6 worm cellular contexts compared by ENCODE assay signal in the genomic region with DNA sequence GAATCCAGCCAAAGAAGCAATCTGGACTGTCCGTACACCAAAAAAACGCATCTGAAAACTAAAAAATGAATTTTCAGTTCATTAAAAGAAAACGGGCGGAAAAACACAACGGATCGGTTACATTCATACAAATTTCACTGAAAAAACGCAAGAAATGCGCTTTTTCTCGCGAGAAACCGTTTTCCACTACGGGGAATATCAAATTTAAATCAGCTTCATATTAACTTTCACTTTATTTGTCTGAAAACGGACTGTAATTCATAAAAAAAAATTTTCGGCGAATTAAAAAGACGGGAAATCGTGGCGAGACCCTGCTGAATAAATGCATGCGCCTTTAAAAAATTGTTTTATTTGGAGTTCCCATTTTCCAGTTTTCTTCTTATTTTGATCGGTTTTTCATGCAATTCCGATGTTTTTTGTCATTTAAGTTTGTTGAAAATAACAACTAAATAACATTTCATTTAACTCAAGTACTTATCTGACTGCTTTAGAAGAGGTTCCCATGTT.
TF ChIP-seq lines count a peak whose summit lies in the region.

Gene pges-2 (minus strand): TSS at position 51 of the 507 bp plus-strand sequence.

TF ChIP-seq in whole organism, L1 larva, 84 proteins besides CTCF, POLR2A, EP300 and RAD21 (continues in another document):
- peak; percentile 38 for TF ChIP-seq xbp-1 (tag; optimal IDR thresholded peaks at IDR 0.05; lab: Kevin White, UChicago)
- peak; percentile 40 for TF ChIP-seq blmp-1 (tag; optimal IDR thresholded peaks at IDR 0.05; lab: Kevin White, UChicago)
- TF ChIP-seq lsy-2 (tag; optimal IDR thresholded peaks at IDR 0.05; lab: Kevin White, UChicago), result peak; percentile 52 to 66
- TF ChIP-seq dpl-1 (GFP tag; optimal IDR thresholded peaks at IDR 0.05; lab: Kevin White, UChicago), result peak in 2 of 3 experiments; percentile 41 to 43
- TF ChIP-seq swsn-7 (tag; optimal IDR thresholded peaks at IDR 0.05; lab: Kevin White, UChicago), result peak; percentile 19
- peak; percentile 62 for TF ChIP-seq mep-1 (tag; optimal IDR thresholded peaks at IDR 0.05; lab: Kevin White, UChicago)
- peak; percentile 40 to 43 for TF ChIP-seq efl-1 (optimal IDR thresholded peaks at IDR 0.05; lab: Kevin White, UChicago)
- peak; percentile 39 to 90 for TF ChIP-seq efl-1 (GFP tag; optimal IDR thresholded peaks at IDR 0.05 in 1 of 2; lab: Kevin White, UChicago)
- peak; percentile 44 for TF ChIP-seq nhr-71 (tag; optimal IDR thresholded peaks at IDR 0.05; lab: Kevin White, UChicago)
- TF ChIP-seq snu-23 (GFP tag; optimal IDR thresholded peaks at IDR 0.05; lab: Kevin White, UChicago), result peak; percentile 53
- TF ChIP-seq nhr-47 (tag; optimal IDR thresholded peaks at IDR 0.05; lab: Kevin White, UChicago), result peak; percentile 23
- TF ChIP-seq isw-1 (GFP tag; IDR thresholded peaks at IDR 0.05; lab: Robert Waterston, UW), result no peak
- TF ChIP-seq ceh-82 (tag; optimal IDR thresholded peaks at IDR 0.05; lab: Kevin White, UChicago), result peak in 1 of 3 experiments; percentile 21
- no peak for TF ChIP-seq dsc-1 (tag; optimal IDR thresholded peaks at IDR 0.05; lab: Kevin White, UChicago)

TF ChIP-seq in whole organism, L2 larva, 48 proteins besides CTCF, POLR2A, EP300 and RAD21:
- peak; percentile 53 for TF ChIP-seq C34F6.9 (tag; optimal IDR thresholded peaks at IDR 0.05; lab: Kevin White, UChicago)
- TF ChIP-seq lsy-2 (tag; optimal IDR thresholded peaks at IDR 0.05; lab: Kevin White, UChicago), result peak in 1 of 2 experiments; percentile 62
- peak; percentile 58 for TF ChIP-seq unc-55 (GFP tag; optimal IDR thresholded peaks at IDR 0.05; lab: Kevin White, UChicago)
- TF ChIP-seq nhr-77 (tag; optimal IDR thresholded peaks at IDR 0.05; lab: Kevin White, UChicago), result no peak
- TF ChIP-seq peb-1 (tag; optimal IDR thresholded peaks at IDR 0.05; lab: Kevin White, UChicago), result no peak
- TF ChIP-seq sma-3 (GFP tag; optimal IDR thresholded peaks at IDR 0.05; lab: Kevin White, UChicago), result no peak
TF ChIP-seq in whole organism, L2 larva: peak in this region for 3.

TF ChIP-seq in whole organism, L3 larva, 47 proteins besides CTCF, POLR2A, EP300 and RAD21 (continues in another document):
- TF ChIP-seq pha-4 (tag; optimal IDR thresholded peaks at IDR 0.05; lab: Kevin White, UChicago), result peak; percentile 36
- no peak for TF ChIP-seq mdl-1 (tag; optimal IDR thresholded peaks at IDR 0.05; lab: Kevin White, UChicago)
- no peak for TF ChIP-seq elt-1 (tag; optimal IDR thresholded peaks at IDR 0.05; lab: Kevin White, UChicago)
- TF ChIP-seq nhr-237 (tag; optimal IDR thresholded peaks at IDR 0.05; lab: Kevin White, UChicago), result no peak
- TF ChIP-seq aly-2 (tag; optimal IDR thresholded peaks at IDR 0.05; lab: Kevin White, UChicago), result no peak
- no peak for TF ChIP-seq mml-1 (tag; optimal IDR thresholded peaks at IDR 0.05; lab: Kevin White, UChicago)
- peak; percentile 35 for TF ChIP-seq pqm-1 (tag; optimal IDR thresholded peaks at IDR 0.05; lab: Kevin White, UChicago)
- TF ChIP-seq ceh-16 (tag; optimal IDR thresholded peaks at IDR 0.05; lab: Kevin White, UChicago), result no peak
- TF ChIP-seq hmg-11 (tag; optimal IDR thresholded peaks at IDR 0.05; lab: Kevin White, UChicago), result peak; percentile 42
- TF ChIP-seq tbx-2 (tag; optimal IDR thresholded peaks at IDR 0.05; lab: Kevin White, UChicago), result no peak
- no peak for TF ChIP-seq egl-27 (tag; optimal IDR thresholded peaks at IDR 0.05; lab: Kevin White, UChicago)
- TF ChIP-seq snpc-4 (tag; optimal IDR thresholded peaks at IDR 0.05; lab: Kevin White, UChicago), result peak; percentile 3
- no peak for TF ChIP-seq nhr-23 (tag; optimal IDR thresholded peaks at IDR 0.05; lab: Kevin White, UChicago)
- TF ChIP-seq ceh-28 (tag; optimal IDR thresholded peaks at IDR 0.05; lab: Kevin White, UChicago), result no peak
- no peak for TF ChIP-seq jun-1 (tag; optimal IDR thresholded peaks at IDR 0.05; lab: Kevin White, UChicago)
- TF ChIP-seq lin-15B (tag; optimal IDR thresholded peaks at IDR 0.05; lab: Kevin White, UChicago), result peak; percentile 40
- no peak for TF ChIP-seq nhr-28 (tag; optimal IDR thresholded peaks at IDR 0.05; lab: Kevin White, UChicago)
- no peak for TF ChIP-seq ZK546.5 (tag; optimal IDR thresholded peaks at IDR 0.05; lab: Kevin White, UChicago)

TF ChIP-seq in whole organism, L4 larva, 104 proteins besides CTCF, POLR2A, EP300 and RAD21:
- TF ChIP-seq ceh-28 (tag; optimal IDR thresholded peaks at IDR 0.05; lab: Kevin White, UChicago) (no peak), mes-2 (tag; optimal IDR thresholded peaks at IDR 0.05; lab: Kevin White, UChicago; ENCODE audit: poor library complexity, severe bottlenecking) (peak; percentile 22), lin-15B (tag; optimal IDR thresholded peaks at IDR 0.05; lab: Kevin White, UChicago) (no peak), mep-1 (tag; optimal IDR thresholded peaks at IDR 0.05; lab: Kevin White, UChicago) (peak; percentile 22), lsy-2 (tag; optimal IDR thresholded peaks at IDR 0.05; lab: Kevin White, UChicago) (peak in 1 of 2 experiments; percentile 58), dve-1 (tag; optimal IDR thresholded peaks at IDR 0.05; lab: Kevin White, UChicago; ENCODE audit: insufficient read depth) (peak; percentile 19), nhr-10 (tag; optimal IDR thresholded peaks at IDR 0.05; lab: Kevin White, UChicago) (no peak), egl-43 (GFP tag; IDR thresholded peaks at IDR 0.05; lab: Robert Waterston, UW) (no peak), dpl-1 (GFP tag; optimal IDR thresholded peaks at IDR 0.05; lab: Kevin White, UChicago) (peak; percentile 47), duxl-1 (tag; optimal IDR thresholded peaks at IDR 0.05; lab: Kevin White, UChicago; ENCODE audit: poor library complexity) (no peak)

TF ChIP-seq in whole organism, mixed stage, embryonic, 35 proteins besides CTCF, POLR2A, EP300 and RAD21 (continues in another document):
- TF ChIP-seq elt-1 (tag; optimal IDR thresholded peaks at IDR 0.05; lab: Kevin White, UChicago; ENCODE audit: borderline replicate concordance, insufficient read depth) (no peak), ham-2 (GFP tag; optimal IDR thresholded peaks at IDR 0.05; lab: Kevin White, UChicago) (no peak), lsy-2 (tag; optimal IDR thresholded peaks at IDR 0.05; lab: Kevin White, UChicago) (peak; percentile 12), blmp-1 (tag; optimal IDR thresholded peaks at IDR 0.05; lab: Kevin White, UChicago) (no peak), mep-1 (tag; optimal IDR thresholded peaks at IDR 0.05; lab: Kevin White, UChicago) (no peak), ceh-39 (tag; optimal IDR thresholded peaks at IDR 0.05; lab: Kevin White, UChicago) (no peak), cnd-1 (tag; optimal IDR thresholded peaks at IDR 0.05; lab: Kevin White, UChicago) (no peak), sem-2 (GFP tag; optimal IDR thresholded peaks at IDR 0.05; lab: Kevin White, UChicago) (no peak), ceh-83 (GFP tag; optimal IDR thresholded peaks at IDR 0.05; lab: Kevin White, UChicago) (no peak), lin-13 (tag; optimal IDR thresholded peaks at IDR 0.05; lab: Kevin White, UChicago) (no peak), ceh-43 (GFP tag; optimal IDR thresholded peaks at IDR 0.05; lab: Kevin White, UChicago) (no peak), unc-39 (tag; optimal IDR thresholded peaks at IDR 0.05; lab: Kevin White, UChicago) (no peak), M03D4.4 (tag; optimal IDR thresholded peaks at IDR 0.05; lab: Kevin White, UChicago) (no peak), bed-3 (GFP tag; optimal IDR thresholded peaks at IDR 0.05; lab: Kevin White, UChicago) (no peak), ces-1 (GFP tag; optimal IDR thresholded peaks at IDR 0.05; lab: Kevin White, UChicago) (peak; percentile 52), hlh-1 (tag; optimal IDR thresholded peaks at IDR 0.05; lab: Kevin White, UChicago) (no peak), unc-120 (tag; optimal IDR thresholded peaks at IDR 0.05; lab: Kevin White, UChicago; ENCODE audit: poor library complexity, severe bottlenecking) (peak; percentile 0), mab-5 (tag; optimal IDR thresholded peaks at IDR 0.05; lab: Kevin White, UChicago) (no peak), nhr-237 (tag; optimal IDR thresholded peaks at IDR 0.05; lab: Kevin White, UChicago) (no peak), sptf-1 (tag; optimal IDR thresholded peaks at IDR 0.05; lab: Kevin White, UChicago) (no peak), lin-32 (GFP tag; optimal IDR thresholded peaks at IDR 0.05; lab: Kevin White, UChicago) (no peak)

TF ChIP-seq in whole organism, young adult, 124 proteins besides CTCF, POLR2A, EP300 and RAD21:
- no peak for TF ChIP-seq atf-7 (tag; optimal IDR thresholded peaks at IDR 0.05; lab: Kevin White, UChicago)
- TF ChIP-seq F33H1.4 (GFP tag; IDR thresholded peaks at IDR 0.05; lab: Robert Waterston, UW), result peak; percentile 84
- TF ChIP-seq ztf-18 (tag; optimal IDR thresholded peaks at IDR 0.05; lab: Kevin White, UChicago), result peak; percentile 47
- TF ChIP-seq nfyb-1 (GFP tag; IDR thresholded peaks at IDR 0.05; lab: Robert Waterston, UW), result 0 out of 2 replicates have a peak, but pooled peaks have one; percentile 20
- TF ChIP-seq lag-1 (GFP tag; IDR thresholded peaks at IDR 0.05; lab: Robert Waterston, UW), result no peak
- TF ChIP-seq xnd-1 (tag; optimal IDR thresholded peaks at IDR 0.05; lab: Kevin White, UChicago), result no peak
- no peak for TF ChIP-seq ceh-100 (GFP tag; IDR thresholded peaks at IDR 0.05; lab: Robert Waterston, UW)
- TF ChIP-seq nhr-90 (tag; optimal IDR thresholded peaks at IDR 0.05; lab: Kevin White, UChicago), result no peak
- TF ChIP-seq cebp-2 (GFP tag; IDR thresholded peaks at IDR 0.05; lab: Robert Waterston, UW), result no peak
- TF ChIP-seq attf-6 (GFP tag; IDR thresholded peaks at IDR 0.05; lab: Robert Waterston, UW), result no peak
- no peak for TF ChIP-seq dox-1 (GFP tag; IDR thresholded peaks at IDR 0.05; lab: Robert Waterston, UW)
- no peak for TF ChIP-seq ceh-27 (GFP tag; optimal IDR thresholded peaks at IDR 0.05; lab: Kevin White, UChicago)
- peak; percentile 6; the same call in 1 of the 2 replicates for TF ChIP-seq madf-6 (GFP tag; IDR thresholded peaks at IDR 0.05; lab: Robert Waterston, UW)
- TF ChIP-seq let-607 (tag; optimal IDR thresholded peaks at IDR 0.05; lab: Kevin White, UChicago), result no peak
- no peak for TF ChIP-seq egl-44 (GFP tag; IDR thresholded peaks at IDR 0.05; lab: Robert Waterston, UW)
- TF ChIP-seq mxl-1 (tag; optimal IDR thresholded peaks at IDR 0.05; lab: Kevin White, UChicago), result no peak
- no peak for TF ChIP-seq tlf-1 (GFP tag; optimal IDR thresholded peaks at IDR 0.05; lab: Kevin White, UChicago)
- no peak for TF ChIP-seq D2030.7 (GFP tag; IDR thresholded peaks at IDR 0.05; lab: Robert Waterston, UW)
